Fruit fly (Drosophila melanogaster) whole organism, wandering third instar larva: ENCODE data around the gene Hph.

Source experiments
- Abd-B ChIP-seq: fragments of >200 bp; optimal IDR thresholded peaks from 2 replicates; lab custom pipeline; 2017; ENCODE audit warnings: missing biosample characterization, missing genetic modification characterization
- CG9705 ChIP-seq: fragments of 200-800 bp; sonication (Bioruptor generic); optimal IDR thresholded peaks from 2 replicates; lab custom pipeline; 2018; ENCODE audit warnings: missing biosample characterization, mild to moderate bottlenecking, missing genetic modification characterization
- Dif ChIP-seq: fragments of 200-275, 200-300 bp; sonication (Bioruptor generic); optimal IDR thresholded peaks from 2 replicates; lab custom pipeline; 2018; ENCODE audit warnings: missing biosample characterization, missing genetic modification characterization; ENCODE audit not compliant: partially characterized antibody
- Mio ChIP-seq: sonication (Bioruptor generic); optimal IDR thresholded peaks from 2 replicates; lab custom pipeline; 2016; ENCODE audit warnings: missing biosample characterization, missing genetic modification characterization
- Rel ChIP-seq, 2 experiments: fragments of 200-800 bp; sonication (Bioruptor generic) in 1 of 2; optimal IDR thresholded peaks; 2 replicates in 1 of 2; 3 replicates in 1 of 2; lab custom pipeline; 2016 to 2019; ENCODE audit warnings: mild to moderate bottlenecking in 2 of 2, missing biosample characterization in 2 of 2, missing genetic modification characterization in 2 of 2, moderate library complexity in 1 of 2
- br ChIP-seq: fragments of 200-800 bp; sonication (Bioruptor generic); optimal IDR thresholded peaks from 2 replicates; lab custom pipeline; 2016; ENCODE audit warnings: missing biosample characterization, missing genetic modification characterization
- dl ChIP-seq, 2 experiments: fragments of 175-275, 200-275 bp in 1 of 2; fragments of 200-275 bp in 1 of 2; sonication (Bioruptor generic); optimal IDR thresholded peaks; lab custom pipeline; 2018; ENCODE audit warnings: mild to moderate bottlenecking in 2 of 2, missing biosample characterization in 2 of 2, missing genetic modification characterization in 2 of 2, moderate library complexity in 2 of 2; ENCODE audit not compliant: partially characterized antibody in 2 of 2, insufficient read depth in 1 of 2
- dmrt93B ChIP-seq: fragments of 200-800 bp; sonication (Bioruptor generic); optimal IDR thresholded peaks from 2 replicates; lab custom pipeline; 2018; ENCODE audit warnings: missing biosample characterization, mild to moderate bottlenecking, missing genetic modification characterization
- fru ChIP-seq: fragments of 200-800 bp; sonication (Bioruptor generic); optimal IDR thresholded peaks from 3 replicates; lab custom pipeline; 2016; ENCODE audit warnings: missing biosample characterization, mild to moderate bottlenecking, missing genetic modification characterization
- lola ChIP-seq: fragments of >200 bp; optimal IDR thresholded peaks from 2 replicates; lab custom pipeline; 2017; ENCODE audit warnings: missing biosample characterization, missing genetic modification characterization
- pan ChIP-seq: fragments of >200 bp; optimal IDR thresholded peaks from 2 replicates; lab custom pipeline; 2017
- psq ChIP-seq: fragments of 200-800 bp; sonication (Bioruptor generic); optimal IDR thresholded peaks from 3 replicates; lab custom pipeline; 2017; ENCODE audit warnings: missing biosample characterization, mild to moderate bottlenecking, missing genetic modification characterization, moderate library complexity
- rgr ChIP-seq: fragments of 200-800 bp; sonication (Bioruptor generic); optimal IDR thresholded peaks from 3 replicates; lab custom pipeline; 2016; ENCODE audit warnings: missing biosample characterization, mild to moderate bottlenecking, missing genetic modification characterization
- usp ChIP-seq: fragments of >200 bp; optimal IDR thresholded peaks from 2 replicates; lab custom pipeline; 2017; ENCODE audit warnings: missing biosample characterization, missing genetic modification characterization

DNA sequence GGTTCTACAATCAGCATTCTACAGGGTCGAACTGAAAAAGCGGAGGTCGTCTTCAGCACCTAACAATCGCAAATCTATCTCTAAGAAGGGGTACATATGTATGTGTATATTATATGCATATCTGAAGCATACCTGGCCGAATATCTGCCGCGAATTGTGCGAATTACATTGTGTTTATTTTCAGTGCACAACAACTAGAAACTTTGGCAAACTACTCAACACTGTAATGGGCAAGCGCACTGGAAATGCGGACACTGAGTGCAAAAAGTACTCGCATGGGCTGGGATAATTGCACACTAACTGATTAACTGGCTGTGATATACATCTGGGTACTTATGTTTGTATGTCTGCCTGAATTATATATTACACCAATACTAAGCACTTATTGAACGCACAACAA is 14.0 kb downstream of the Hph start:
- TF ChIP-seq usp (GFP tag; lab: Kevin White, UChicago) (no peak), Abd-B (GFP tag; lab: Kevin White, UChicago) (no peak), Rel (GFP tag; optimal IDR thresholded peaks at IDR 0.05; lab: Kevin White, UChicago) (no peak), Rel (tag; optimal IDR thresholded peaks at IDR 0.05; lab: Kevin White, UChicago) (no peak), lola (no peak), pan (lab: Kevin White, UChicago) (no peak), br (GFP tag; lab: Kevin White, UChicago) (peak; percentile 16), fru (peak; percentile 34), CG9705 (no peak), psq (GFP tag; lab: Kevin White, UChicago) (no peak), Mio (GFP tag; lab: Kevin White, UChicago) (no peak), dmrt93B (no peak), Dif (GFP tag; lab: Kevin White, UChicago) (no peak), dl (GFP tag; optimal IDR thresholded peaks at IDR 0.05; lab: Kevin White, UChicago; ENCODE audit: insufficient read depth in 1 of 2, partially characterized antibody in 2 of 2) (no peak), rgr (GFP tag; lab: Kevin White, UChicago) (peak; percentile 44)
